Fruit fly (Drosophila melanogaster) whole organism, prepupa: ENCODE measurements around the gene Bdbt.

ENCODE experiments used
- Blimp-1 ChIP-seq: fragments of 200-800 bp; sonication (Bioruptor generic); optimal IDR thresholded peaks from 3 replicates; lab custom pipeline; 2017; ENCODE audit warnings: missing biosample characterization, missing genetic modification characterization, mild to moderate bottlenecking, moderate library complexity, missing genetic modification reagents
- CG10631 ChIP-seq: fragments of 200-800 bp; sonication (Bioruptor generic); optimal IDR thresholded peaks from 2 replicates; lab custom pipeline; 2016; ENCODE audit warnings: missing biosample characterization, missing genetic modification characterization
- CG11294 ChIP-seq: fragments of 200-800 bp; sonication (Bioruptor generic); IDR thresholded peaks from 2 replicates; pipeline ENCODE4 v1.3.6; 2022; ENCODE audit warnings: missing biosample characterization, missing genetic modification characterization
- CG11762 ChIP-seq: fragments of 200-800 bp; sonication (Bioruptor generic); optimal IDR thresholded peaks from 3 replicates; lab custom pipeline; 2016; ENCODE audit warnings: missing biosample characterization, missing genetic modification characterization; ENCODE audit not compliant: insufficient read depth
- CG11902 ChIP-seq: fragments of 200-800 bp; sonication (Bioruptor generic); optimal IDR thresholded peaks from 3 replicates; lab custom pipeline; 2016; ENCODE audit warnings: missing biosample characterization, missing genetic modification characterization
- CG15336 ChIP-seq: fragments of 200-800 bp; sonication (Bioruptor generic); IDR thresholded peaks from 2 replicates; pipeline ENCODE4 v1.3.6; 2022; ENCODE audit warnings: missing biosample characterization, missing genetic modification characterization
- CG1621 ChIP-seq: fragments of 200-800 bp; sonication (Bioruptor generic); optimal IDR thresholded peaks from 3 replicates; lab custom pipeline; 2018; ENCODE audit warnings: missing biosample characterization, mild to moderate bottlenecking, missing genetic modification characterization
- CG16779 ChIP-seq: fragments of 200-800 bp; sonication (Bioruptor generic); optimal IDR thresholded peaks from 3 replicates; lab custom pipeline; 2017; ENCODE audit warnings: missing biosample characterization, mild to moderate bottlenecking, missing genetic modification characterization
- CG3032 ChIP-seq: fragments of 200-800 bp; optimal IDR thresholded peaks from 2 replicates; lab custom pipeline; 2019; ENCODE audit warnings: missing biosample characterization, mild to moderate bottlenecking, missing genetic modification characterization, moderate library complexity
- CG31627 ChIP-seq: fragments of 200-800 bp; sonication (Bioruptor generic); optimal IDR thresholded peaks from 3 replicates; lab custom pipeline; 2016; ENCODE audit warnings: missing biosample characterization, missing genetic modification characterization
- CG34406 ChIP-seq: fragments of 200-800 bp; sonication (Bioruptor generic); optimal IDR thresholded peaks from 3 replicates; lab custom pipeline; 2016; ENCODE audit warnings: missing biosample characterization, missing genetic modification characterization
- CG3919 ChIP-seq: fragments of 200-800 bp; sonication (Bioruptor generic); optimal IDR thresholded peaks from 3 replicates; lab custom pipeline; 2016; ENCODE audit warnings: missing biosample characterization, missing genetic modification characterization
- CG4318 ChIP-seq: fragments of 200-800 bp; sonication (Bioruptor generic); optimal IDR thresholded peaks from 3 replicates; lab custom pipeline; 2017; ENCODE audit warnings: missing biosample characterization, mild to moderate bottlenecking, missing genetic modification characterization
- CG6163 ChIP-seq: fragments of 200-800 bp; sonication (Bioruptor generic); IDR thresholded peaks from 3 replicates; pipeline ENCODE4 v1.3.6; 2022; ENCODE audit warnings: missing biosample characterization, missing genetic modification characterization
- CG6276 ChIP-seq: fragments of 200-800 bp; sonication (Bioruptor generic); optimal IDR thresholded peaks from 2 replicates; lab custom pipeline; 2017; ENCODE audit warnings: missing biosample characterization, mild to moderate bottlenecking, missing genetic modification characterization
- CG6792 ChIP-seq: fragments of 200-800 bp; sonication (Bioruptor generic); optimal IDR thresholded peaks from 3 replicates; lab custom pipeline; 2016; ENCODE audit warnings: missing biosample characterization, missing genetic modification characterization
- CG6808 ChIP-seq: fragments of 200-800 bp; sonication (Bioruptor generic); optimal IDR thresholded peaks from 3 replicates; lab custom pipeline; 2017; ENCODE audit warnings: missing biosample characterization, missing genetic modification characterization, mild to moderate bottlenecking, moderate library complexity, missing genetic modification reagents
- CG6854 ChIP-seq: fragments of 200-800 bp; sonication (Bioruptor generic); optimal IDR thresholded peaks from 2 replicates; lab custom pipeline; 2017; ENCODE audit warnings: missing biosample characterization, mild to moderate bottlenecking, missing genetic modification characterization
- CG7368 ChIP-seq: fragments of 200-800 bp; sonication (Bioruptor generic); optimal IDR thresholded peaks from 3 replicates; lab custom pipeline; 2016; ENCODE audit warnings: missing biosample characterization, missing genetic modification characterization
- CG8119 ChIP-seq: fragments of 200-800 bp; sonication (Bioruptor generic); IDR thresholded peaks from 3 replicates; pipeline ENCODE4 v1.3.6; 2022; ENCODE audit warnings: missing biosample characterization, missing genetic modification characterization
- CG8319 ChIP-seq: fragments of 200-800 bp; sonication (Bioruptor generic); optimal IDR thresholded peaks from 3 replicates; lab custom pipeline; 2016; ENCODE audit warnings: missing biosample characterization, missing genetic modification characterization
- CG9139 ChIP-seq: fragments of 200-800 bp; sonication (Bioruptor generic); optimal IDR thresholded peaks from 3 replicates; lab custom pipeline; 2017; ENCODE audit warnings: missing biosample characterization, mild to moderate bottlenecking, missing genetic modification characterization
- Eip75B ChIP-seq: fragments of 200-800 bp; sonication (Bioruptor generic); optimal IDR thresholded peaks from 3 replicates; lab custom pipeline; 2016; ENCODE audit warnings: missing biosample characterization, missing genetic modification characterization
- Eip78C ChIP-seq: fragments of 200-800 bp; sonication (Bioruptor generic); peaks from one replicate; lab custom pipeline; 2016; ENCODE audit warnings: missing biosample characterization, missing genetic modification characterization
- Eip93F ChIP-seq: fragments of 200-800 bp; sonication (Bioruptor generic); optimal IDR thresholded peaks from 2 replicates; lab custom pipeline; 2016; ENCODE audit warnings: missing biosample characterization, mild to moderate bottlenecking, missing genetic modification characterization
- Ets96B ChIP-seq: fragments of 200-800 bp; optimal IDR thresholded peaks from 2 replicates; lab custom pipeline; 2019; ENCODE audit warnings: missing biosample characterization, mild to moderate bottlenecking, missing genetic modification characterization, moderate library complexity
- Hr39 ChIP-seq: fragments of 200-800 bp; sonication (Bioruptor generic); optimal IDR thresholded peaks from 2 replicates; lab custom pipeline; 2016; ENCODE audit warnings: missing biosample characterization, missing genetic modification characterization
- Smox ChIP-seq: fragments of 200-800 bp; sonication (Bioruptor generic); optimal IDR thresholded peaks from 3 replicates; lab custom pipeline; 2016; ENCODE audit warnings: missing biosample characterization, missing genetic modification characterization
- Sox102F ChIP-seq: fragments of 200-800 bp; sonication (Bioruptor generic); optimal IDR thresholded peaks from 2 replicates; lab custom pipeline; 2016; ENCODE audit warnings: missing biosample characterization, mild to moderate bottlenecking, missing genetic modification characterization
- Sox14 ChIP-seq: fragments of 200-800 bp; sonication (Bioruptor generic); optimal IDR thresholded peaks from 3 replicates; lab custom pipeline; 2016; ENCODE audit warnings: missing biosample characterization, missing genetic modification characterization
- Sox15 ChIP-seq: fragments of 200-800 bp; sonication (Bioruptor generic); optimal IDR thresholded peaks from 3 replicates; lab custom pipeline; 2016; ENCODE audit warnings: missing biosample characterization, missing genetic modification characterization
- acj6 ChIP-seq: fragments of 200-800 bp; sonication (Bioruptor generic); optimal IDR thresholded peaks from 3 replicates; lab custom pipeline; 2016; ENCODE audit warnings: missing biosample characterization, missing genetic modification characterization
- dac ChIP-seq: fragments of 200-800 bp; sonication (Bioruptor generic); optimal IDR thresholded peaks from 2 replicates; lab custom pipeline; 2017; ENCODE audit warnings: missing biosample characterization, mild to moderate bottlenecking, missing genetic modification characterization
- dsx ChIP-seq: fragments of 200-800 bp; optimal IDR thresholded peaks from 3 replicates; lab custom pipeline; 2019; ENCODE audit warnings: missing biosample characterization, mild to moderate bottlenecking, missing genetic modification characterization, moderate library complexity; ENCODE audit not compliant: poor library complexity, severe bottlenecking
- eg ChIP-seq: fragments of 200-800 bp; sonication (Bioruptor generic); IDR thresholded peaks from 3 replicates; pipeline ENCODE4 v1.3.6; 2022; ENCODE audit warnings: missing biosample characterization, missing genetic modification characterization
- esn ChIP-seq: fragments of 200-800 bp; sonication (Bioruptor generic); optimal IDR thresholded peaks from 2 replicates; lab custom pipeline; 2016; ENCODE audit warnings: missing biosample characterization, mild to moderate bottlenecking, missing genetic modification characterization, moderate library complexity
- fd85E ChIP-seq: fragments of 200-800 bp; sonication (Bioruptor generic); optimal IDR thresholded peaks from 3 replicates; lab custom pipeline; 2016; ENCODE audit warnings: missing biosample characterization, missing genetic modification characterization
- fkh ChIP-seq: fragments of 200-800 bp; sonication (Bioruptor generic); optimal IDR thresholded peaks from 3 replicates; lab custom pipeline; 2017; ENCODE audit warnings: missing biosample characterization, mild to moderate bottlenecking, missing genetic modification characterization, moderate library complexity
- lz ChIP-seq: fragments of 200-800 bp; sonication (Bioruptor generic); optimal IDR thresholded peaks from 3 replicates; lab custom pipeline; 2016; ENCODE audit warnings: missing biosample characterization, missing genetic modification characterization
- spab ChIP-seq: fragments of 200-800 bp; sonication (Bioruptor generic); optimal IDR thresholded peaks from 2 replicates; lab custom pipeline; 2017; ENCODE audit warnings: missing biosample characterization, mild to moderate bottlenecking, missing genetic modification characterization, missing genetic modification reagents
- ss ChIP-seq, 2 experiments: fragments of 200-800 bp; sonication (Bioruptor generic); optimal IDR thresholded peaks; 2 replicates in 1 of 2; 3 replicates in 1 of 2; lab custom pipeline; 2017 to 2018; ENCODE audit warnings: mild to moderate bottlenecking in 2 of 2, missing biosample characterization in 2 of 2, missing genetic modification characterization in 2 of 2, moderate library complexity in 1 of 2
- svp ChIP-seq: fragments of 200-800 bp; sonication (Bioruptor generic); peaks from one replicate; lab custom pipeline; 2016; ENCODE audit warnings: missing biosample characterization, missing genetic modification characterization
- topi ChIP-seq: fragments of 200-800 bp; sonication (Bioruptor generic); optimal IDR thresholded peaks from 3 replicates; lab custom pipeline; 2016; ENCODE audit warnings: missing biosample characterization, missing genetic modification characterization
- vri ChIP-seq: fragments of 200-800 bp; sonication (Bioruptor generic); optimal IDR thresholded peaks from 3 replicates; lab custom pipeline; 2016; ENCODE audit warnings: missing biosample characterization, mild to moderate bottlenecking, missing genetic modification characterization

The Bdbt gene

DNA sequence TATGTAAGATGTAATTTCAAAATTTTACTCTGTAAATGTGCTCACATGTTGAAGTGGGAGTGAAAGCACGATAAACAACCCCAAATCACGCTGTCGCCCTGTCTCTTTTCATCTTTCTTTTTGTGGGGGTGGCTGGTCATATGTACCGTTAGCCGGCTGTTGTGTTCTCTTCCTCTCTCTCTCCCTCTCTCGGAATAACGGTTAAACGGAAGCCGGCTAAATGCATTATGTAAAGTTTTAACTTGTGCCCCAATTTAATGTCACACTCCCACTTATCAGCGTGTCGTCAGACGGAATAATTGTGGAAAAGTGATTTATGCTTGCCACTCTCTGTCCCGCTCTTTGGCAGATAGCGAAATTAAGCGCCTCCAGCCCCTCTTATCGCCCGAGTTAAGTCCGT lies 22.7 kb upstream of the Bdbt start:
- TF ChIP-seq fd85E (GFP tag; lab: Kevin White, UChicago) (no peak), vri (GFP tag; lab: Kevin White, UChicago) (peak; percentile 65), Sox14 (no peak)
- TF ChIP-seq, all 60 proteins: peak for 1

DNA sequence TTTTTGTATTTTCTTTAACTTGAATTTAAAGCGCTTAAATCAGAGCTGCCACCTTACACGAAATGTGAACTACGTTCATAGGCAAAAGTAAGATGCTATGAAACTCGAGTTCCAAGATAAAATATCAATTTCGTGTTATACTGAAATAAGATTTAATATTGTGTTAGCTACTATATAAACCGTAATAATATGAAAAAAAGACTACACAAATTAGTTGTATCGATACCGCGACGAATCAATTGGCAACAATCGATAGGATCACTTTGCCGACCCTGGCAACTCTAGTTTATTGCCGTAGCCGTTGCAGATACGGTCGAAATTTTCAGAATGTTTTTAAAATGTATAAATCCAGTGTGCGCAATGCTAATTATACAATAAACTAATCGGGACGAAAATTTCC lies 21.8 kb upstream of the Bdbt start, which contains the start of gene SNF4Agamma:
SNF4Agamma (plus strand) TSS at position 282 of the 400 bp plus-strand sequence.
- TF ChIP-seq CG15336 (GFP tag; lab: Robert Waterston, UW) (no peak), CG6854 (GFP tag; lab: Kevin White, UChicago) (no peak), CG7368 (GFP tag; lab: Kevin White, UChicago) (no peak), CG11762 (GFP tag; lab: Kevin White, UChicago) (no peak), Smox (GFP tag; lab: Kevin White, UChicago) (no peak), CG6808 (GFP tag; lab: Kevin White, UChicago) (no peak), Blimp-1 (no peak), acj6 (GFP tag; lab: Kevin White, UChicago) (peak; percentile 2), Eip75B (no peak), CG31627 (GFP tag; lab: Kevin White, UChicago) (peak; percentile 16), esn (GFP tag; lab: Kevin White, UChicago) (peak; percentile 55), eg (no peak), ss (GFP tag; optimal IDR thresholded peaks at IDR 0.05; lab: Kevin White, UChicago) (no peak), CG3032 (peak; percentile 6), lz (GFP tag; lab: Kevin White, UChicago) (peak; percentile 51), CG6163 (GFP tag; lab: Robert Waterston, UW) (no peak), CG9139 (no peak), dac (no peak), Sox14 (no peak), CG10631 (peak; percentile 25), CG8119 (GFP tag; lab: Robert Waterston, UW) (no peak), CG4318 (no peak), spab (GFP tag; lab: Kevin White, UChicago) (no peak), CG8319 (no peak), CG6276 (GFP tag; lab: Kevin White, UChicago) (no peak), topi (no peak), CG11294 (no peak), Ets96B (tag; lab: Kevin White, UChicago) (no peak), Hr39 (GFP tag; lab: Kevin White, UChicago) (peak; percentile 9), CG16779 (tag; lab: Kevin White, UChicago) (no peak), CG1621 (tag; lab: Kevin White, UChicago) (peak; percentile 77), CG34406 (GFP tag; lab: Kevin White, UChicago) (no peak), Eip78C (GFP tag; lab: Kevin White, UChicago) (peak; percentile 73), dsx (GFP tag; lab: Kevin White, UChicago) (no peak), fd85E (GFP tag; lab: Kevin White, UChicago) (no peak), svp (no peak), CG3919 (GFP tag; lab: Kevin White, UChicago) (no peak)

DNA sequence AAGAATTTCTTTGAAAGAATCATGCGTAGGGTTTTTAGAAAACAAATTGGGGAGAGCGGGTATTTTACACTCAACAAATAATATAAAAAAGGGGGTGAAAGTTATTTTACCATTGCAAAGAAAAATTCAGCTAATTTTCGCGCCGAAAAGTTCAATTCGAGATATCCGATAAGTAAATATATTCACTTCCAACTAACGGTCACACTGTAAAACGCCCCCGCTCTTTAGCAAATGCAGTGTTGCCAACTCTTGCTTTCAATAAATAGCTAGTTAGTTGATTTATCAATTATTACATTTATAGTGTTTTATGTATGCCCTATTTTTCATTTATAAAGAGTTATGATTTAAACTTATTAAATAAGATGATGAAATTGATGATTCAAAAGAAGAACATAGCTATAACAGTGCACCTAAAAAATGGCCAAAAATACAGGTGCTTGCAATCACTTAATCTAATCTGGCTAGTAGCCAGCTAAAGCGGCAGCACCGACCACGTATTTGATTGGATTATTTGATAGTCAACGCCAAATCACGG lies 19.6 kb upstream of the Bdbt start, which contains the start of gene meigo:
meigo (plus strand) TSS at position 51 of the 535 bp plus-strand sequence.
- TF ChIP-seq esn (GFP tag; lab: Kevin White, UChicago) (peak; percentile 72), eg (peak; percentile 50; the same call in 1 of the 3 replicates), Hr39 (GFP tag; lab: Kevin White, UChicago) (peak; percentile 64), Eip78C (GFP tag; lab: Kevin White, UChicago) (no peak), CG3032 (peak; percentile 76), ss (GFP tag; optimal IDR thresholded peaks at IDR 0.05; lab: Kevin White, UChicago) (no peak), fkh (GFP tag; lab: Kevin White, UChicago) (peak; percentile 80), CG11294 (peak; percentile 16; the same call in 1 of the 2 replicates), CG6792 (GFP tag; lab: Kevin White, UChicago) (peak; percentile 47), Sox15 (peak; percentile 25), lz (GFP tag; lab: Kevin White, UChicago) (peak; percentile 64), Sox102F (no peak), CG31627 (GFP tag; lab: Kevin White, UChicago) (peak; percentile 65), CG11902 (GFP tag; lab: Kevin White, UChicago) (peak; percentile 30), svp (no peak), Eip93F (GFP tag; lab: Kevin White, UChicago) (no peak), CG34406 (GFP tag; lab: Kevin White, UChicago) (no peak), Ets96B (tag; lab: Kevin White, UChicago) (peak; percentile 48), acj6 (GFP tag; lab: Kevin White, UChicago) (no peak)
